Worm (Caenorhabditis elegans): Measurements from ENCODE around the gene eef-1B.2.

Gene eef-1B.2

ce11 chrIV:15041124-15041523, 4.0 kb downstream of the eef-1B.2 start:
- TF ChIP-seq F13H6.1 (tag; optimal IDR thresholded peaks at IDR 0.05) (no peak), nhr-21 (tag; optimal IDR thresholded peaks at IDR 0.05) (no peak), egl-27 (tag; optimal IDR thresholded peaks at IDR 0.05) (no peak), nhr-10 (tag; optimal IDR thresholded peaks at IDR 0.05) (no peak), skn-1 (tag; optimal IDR thresholded peaks at IDR 0.05) (no peak), blmp-1 (tag; optimal IDR thresholded peaks at IDR 0.05; ENCODE audit: insufficient read depth) (no peak), ztf-11 (tag; optimal IDR thresholded peaks at IDR 0.05) (no peak), ama-1 (optimal IDR thresholded peaks at IDR 0.05) (no peak), C34F6.9 (tag; optimal IDR thresholded peaks at IDR 0.05) (no peak), nhr-77 (tag; optimal IDR thresholded peaks at IDR 0.05) (no peak), mdl-1 (tag; optimal IDR thresholded peaks at IDR 0.05) (no peak), unc-55 (GFP tag; optimal IDR thresholded peaks at IDR 0.05) (no peak), sma-9 (GFP tag; optimal IDR thresholded peaks at IDR 0.05) (no peak), sma-9 (tag; optimal IDR thresholded peaks at IDR 0.05) (no peak), ztf-1 (GFP tag; conservative IDR thresholded peaks at IDR 0.05) (no peak), mbf-1 (tag; optimal IDR thresholded peaks at IDR 0.05) (no peak), nhr-25 (tag; optimal IDR thresholded peaks at IDR 0.05) (no peak), aly-2 (tag; optimal IDR thresholded peaks at IDR 0.05) (no peak), snpc-4 (tag; optimal IDR thresholded peaks at IDR 0.05) (no peak), nhr-129 (tag; optimal IDR thresholded peaks at IDR 0.05) (no peak), nhr-12 (tag; optimal IDR thresholded peaks at IDR 0.05) (no peak)

- TF ChIP-seq ceh-16 (tag; optimal IDR thresholded peaks at IDR 0.05): no peak
- no peak for TF ChIP-seq peb-1 (tag; optimal IDR thresholded peaks at IDR 0.05)
- TF ChIP-seq ama-1 (optimal IDR thresholded peaks at IDR 0.05): no peak
- no peak for TF ChIP-seq R02D3.7 (tag; optimal IDR thresholded peaks at IDR 0.05)
- no peak for TF ChIP-seq fos-1 (tag; optimal IDR thresholded peaks at IDR 0.05)
- TF ChIP-seq lin-11 (tag; optimal IDR thresholded peaks at IDR 0.05): no peak
- TF ChIP-seq F13H6.1 (tag; optimal IDR thresholded peaks at IDR 0.05): no peak
- TF ChIP-seq nhr-77 (tag; optimal IDR thresholded peaks at IDR 0.05): no peak
- no peak for TF ChIP-seq gmeb-1 (tag; optimal IDR thresholded peaks at IDR 0.05)
- TF ChIP-seq unc-55 (GFP tag; optimal IDR thresholded peaks at IDR 0.05): no peak
- no peak for TF ChIP-seq nhr-237 (tag; optimal IDR thresholded peaks at IDR 0.05)
- TF ChIP-seq sma-3 (GFP tag; optimal IDR thresholded peaks at IDR 0.05): no peak
- TF ChIP-seq unc-39 (tag; optimal IDR thresholded peaks at IDR 0.05): no peak
Observed at ce11 chrIV:15042159-15042936, 5.2 kb downstream of the eef-1B.2 start.

- no peak for TF ChIP-seq Y55F3AM.14 (GFP tag; optimal IDR thresholded peaks at IDR 0.05)
- no peak for TF ChIP-seq sma-9 (GFP tag; optimal IDR thresholded peaks at IDR 0.05)
- TF ChIP-seq sma-9 (tag; optimal IDR thresholded peaks at IDR 0.05): no peak
- no peak for TF ChIP-seq zag-1 (tag; optimal IDR thresholded peaks at IDR 0.05)
- TF ChIP-seq nhr-6 (tag; optimal IDR thresholded peaks at IDR 0.05): no peak
- TF ChIP-seq mdl-1 (tag; optimal IDR thresholded peaks at IDR 0.05): no peak
- no peak for TF ChIP-seq snpc-4 (tag; optimal IDR thresholded peaks at IDR 0.05)
- no peak for TF ChIP-seq mbf-1 (tag; optimal IDR thresholded peaks at IDR 0.05)
- no peak for TF ChIP-seq mab-5 (tag; optimal IDR thresholded peaks at IDR 0.05)
- no peak for TF ChIP-seq alr-1 (tag; optimal IDR thresholded peaks at IDR 0.05)
- no peak for TF ChIP-seq gmeb-1 (tag; optimal IDR thresholded peaks at IDR 0.05)
Observed at ce11 chrIV:15046162-15046561, 9.0 kb downstream of the eef-1B.2 start.

ce11 chrIV:15049288-15050094, 12.4 kb downstream of the eef-1B.2 start:
- TF ChIP-seq mbf-1 (tag; optimal IDR thresholded peaks at IDR 0.05): no peak
- peak; percentile 32 for TF ChIP-seq aly-2 (tag; optimal IDR thresholded peaks at IDR 0.05)
- no peak for TF ChIP-seq R02D3.7 (tag; optimal IDR thresholded peaks at IDR 0.05)
- no peak for TF ChIP-seq sma-9 (GFP tag; optimal IDR thresholded peaks at IDR 0.05)
- TF ChIP-seq sma-9 (tag; optimal IDR thresholded peaks at IDR 0.05): no peak
- no peak for TF ChIP-seq C34F6.9 (tag; optimal IDR thresholded peaks at IDR 0.05)
- peak; percentile 36 for TF ChIP-seq nhr-129 (tag; optimal IDR thresholded peaks at IDR 0.05)
